Worm (Caenorhabditis elegans): Measurements from ENCODE around the gene col-10.

Gene col-10

ce11 chrV:9128562-9128961 lies 36.5 kb downstream of the col-10 start (continued):
- TF ChIP-seq ZK337.2 (GFP tag; IDR thresholded peaks at IDR 0.05) (no peak), F26F4.8 (GFP tag; conservative IDR thresholded peaks at IDR 0.05) (no peak), spr-3 (GFP tag; optimal IDR thresholded peaks at IDR 0.05) (no peak), ceh-28 (tag; optimal IDR thresholded peaks at IDR 0.05) (no peak), mep-1 (tag; optimal IDR thresholded peaks at IDR 0.05) (no peak), duxl-1 (tag; optimal IDR thresholded peaks at IDR 0.05; ENCODE audit: poor library complexity) (no peak), aha-1 (tag) (no peak), snpc-4 (tag; optimal IDR thresholded peaks at IDR 0.05) (no peak), nhr-10 (tag; optimal IDR thresholded peaks at IDR 0.05) (no peak), F37D6.2 (tag; optimal IDR thresholded peaks at IDR 0.05) (peak; percentile 11), unc-39 (tag; optimal IDR thresholded peaks at IDR 0.05) (no peak), Y75B8A.6 (GFP tag; IDR thresholded peaks at IDR 0.05) (no peak), set-16 (GFP tag; IDR thresholded peaks at IDR 0.05) (no peak), mxl-3 (GFP tag; optimal IDR thresholded peaks at IDR 0.05) (peak; percentile 77), vab-7 (GFP tag; IDR thresholded peaks at IDR 0.05) (no peak), ama-1 (optimal IDR thresholded peaks at IDR 0.05) (no peak), T26A8.4 (GFP tag; IDR thresholded peaks at IDR 0.05) (no peak), nhr-28 (tag; optimal IDR thresholded peaks at IDR 0.05) (no peak), aly-2 (tag; optimal IDR thresholded peaks at IDR 0.05) (no peak), mxl-2 (GFP tag; conservative IDR thresholded peaks at IDR 0.05) (no peak), nhr-102 (tag; optimal IDR thresholded peaks at IDR 0.05) (no peak), zip-2 (tag; optimal IDR thresholded peaks at IDR 0.05) (no peak), ceh-82 (tag; optimal IDR thresholded peaks at IDR 0.05) (no peak), nhr-77 (tag; optimal IDR thresholded peaks at IDR 0.05) (no peak), nhr-11 (tag; optimal IDR thresholded peaks at IDR 0.05) (peak; percentile 84), nhr-111 (GFP tag; optimal IDR thresholded peaks at IDR 0.05) (no peak), lin-15B (tag; optimal IDR thresholded peaks at IDR 0.05) (no peak), Y105C5A.15 (GFP tag; IDR thresholded peaks at IDR 0.05) (no peak), hmg-1.1 (GFP tag; IDR thresholded peaks at IDR 0.05) (peak; percentile 69), daf-19 (GFP tag; conservative IDR thresholded peaks at IDR 0.05) (no peak), Y5F2A.4 (GFP tag; optimal IDR thresholded peaks at IDR 0.05) (no peak), pha-4 (GFP tag; IDR thresholded peaks at IDR 0.05) (no peak), pha-4 (tag; optimal IDR thresholded peaks at IDR 0.05) (no peak), daf-16 (GFP tag; optimal IDR thresholded peaks at IDR 0.05) (no peak), daf-16 (tag; optimal IDR thresholded peaks at IDR 0.05) (no peak), nhr-41 (GFP tag; IDR thresholded peaks at IDR 0.05) (no peak), zip-11 (GFP tag; IDR thresholded peaks at IDR 0.05) (no peak), lin-13 (GFP tag; optimal IDR thresholded peaks at IDR 0.05) (no peak), saeg-2 (GFP tag; IDR thresholded peaks at IDR 0.05) (no peak), nhr-25 (tag; optimal IDR thresholded peaks at IDR 0.05; ENCODE audit: borderline replicate concordance, insufficient read depth) (no peak), ceh-32 (tag; optimal IDR thresholded peaks at IDR 0.05; ENCODE audit: poor library complexity) (no peak), nhr-42 (GFP tag; IDR thresholded peaks at IDR 0.05) (no peak), ceh-20 (GFP tag; IDR thresholded peaks at IDR 0.05) (no peak), dpl-1 (GFP tag; optimal IDR thresholded peaks at IDR 0.05) (no peak), lin-29 (GFP tag; IDR thresholded peaks at IDR 0.05) (no peak), nhr-6 (tag; optimal IDR thresholded peaks at IDR 0.05) (no peak), pqm-1 (tag; optimal IDR thresholded peaks at IDR 0.05) (no peak), sdz-12 (GFP tag; optimal IDR thresholded peaks at IDR 0.05) (no peak), mes-2 (tag; optimal IDR thresholded peaks at IDR 0.05; ENCODE audit: poor library complexity, severe bottlenecking) (no peak), cey-2 (tag; optimal IDR thresholded peaks at IDR 0.05; ENCODE audit: borderline replicate concordance, insufficient read depth) (no peak), ceh-44 (GFP tag; IDR thresholded peaks at IDR 0.05) (no peak), dve-1 (tag; optimal IDR thresholded peaks at IDR 0.05; ENCODE audit: insufficient read depth) (no peak), jun-1 (tag; optimal IDR thresholded peaks at IDR 0.05) (no peak)
